Worm (Caenorhabditis elegans): ENCODE data around the gene Y43C5B.2.

Y43C5B.2 gene

ce11 chrIV:10342361-10342706 lies 9.8 kb downstream of the Y43C5B.2 start (continued):
- TF ChIP-seq dmd-6 (GFP tag; IDR thresholded peaks at IDR 0.05) (peak; percentile 79), dpl-1 (GFP tag; optimal IDR thresholded peaks at IDR 0.05) (no peak), ZK546.5 (tag; optimal IDR thresholded peaks at IDR 0.05) (no peak), egl-43 (GFP tag; IDR thresholded peaks at IDR 0.05) (0 out of 2 replicates have a peak, but pooled peaks have one; percentile 2), tra-1 (GFP tag; IDR thresholded peaks at IDR 0.05) (peak; percentile 47; the same call in 1 of the 2 replicates), aly-2 (tag; optimal IDR thresholded peaks at IDR 0.05) (no peak), egl-27 (tag; optimal IDR thresholded peaks at IDR 0.05) (no peak), spr-1 (tag; optimal IDR thresholded peaks at IDR 0.05) (no peak), lin-1 (GFP tag; IDR thresholded peaks at IDR 0.05) (0 out of 2 replicates have a peak, but pooled peaks have one; percentile 46), rbr-2 (tag; optimal IDR thresholded peaks at IDR 0.05) (no peak), lsy-2 (tag; optimal IDR thresholded peaks at IDR 0.05) (peak; percentile 18 to 51), Y48G9A.11 (GFP tag; IDR thresholded peaks at IDR 0.05) (no peak), lin-29 (GFP tag; IDR thresholded peaks at IDR 0.05) (no peak), mdl-1 (tag; optimal IDR thresholded peaks at IDR 0.05) (peak in 1 of 2 experiments; percentile 33), lin-13 (GFP tag; optimal IDR thresholded peaks at IDR 0.05) (peak; percentile 32), ztf-11 (tag; optimal IDR thresholded peaks at IDR 0.05) (no peak), mxl-2 (GFP tag; conservative IDR thresholded peaks at IDR 0.05) (no peak), zag-1 (tag; optimal IDR thresholded peaks at IDR 0.05) (no peak), D1046.2 (GFP tag; IDR thresholded peaks at IDR 0.05) (no peak), php-3 (GFP tag; IDR thresholded peaks at IDR 0.05) (peak; percentile 66; the same call in 1 of the 2 replicates), mdt-29 (GFP tag; IDR thresholded peaks at IDR 0.05) (no peak; the same call in 1 of the 2 replicates), lin-15B (tag; optimal IDR thresholded peaks at IDR 0.05) (no peak), ama-1 (optimal IDR thresholded peaks at IDR 0.05) (no peak), dmd-8 (GFP tag; IDR thresholded peaks at IDR 0.05) (no peak), cey-2 (tag; optimal IDR thresholded peaks at IDR 0.05; ENCODE audit: borderline replicate concordance, insufficient read depth) (peak; percentile 17), F10B5.3 (tag; optimal IDR thresholded peaks at IDR 0.05) (no peak), nhr-77 (tag; optimal IDR thresholded peaks at IDR 0.05) (peak; percentile 82), nhr-111 (GFP tag; optimal IDR thresholded peaks at IDR 0.05) (no peak), pha-4 (GFP tag; IDR thresholded peaks at IDR 0.05) (no peak), pha-4 (tag; optimal IDR thresholded peaks at IDR 0.05) (no peak), lin-38 (GFP tag; IDR thresholded peaks at IDR 0.05) (no peak), nhr-42 (GFP tag; IDR thresholded peaks at IDR 0.05) (no peak), nhr-41 (GFP tag; IDR thresholded peaks at IDR 0.05) (no peak), ceh-62 (tag; optimal IDR thresholded peaks at IDR 0.05) (no peak), nhr-76 (tag; optimal IDR thresholded peaks at IDR 0.05) (no peak), lir-3 (tag; optimal IDR thresholded peaks at IDR 0.05) (no peak), Y75B8A.6 (GFP tag; IDR thresholded peaks at IDR 0.05) (no peak), lim-7 (GFP tag; IDR thresholded peaks at IDR 0.05) (no peak), hif-1 (tag; optimal IDR thresholded peaks at IDR 0.05) (peak in 1 of 2 experiments; percentile 28), attf-4 (tag; optimal IDR thresholded peaks at IDR 0.05) (no peak), zfp-2 (tag; optimal IDR thresholded peaks at IDR 0.05) (no peak), daf-8 (GFP tag; IDR thresholded peaks at IDR 0.05) (no peak), daf-12 (tag; optimal IDR thresholded peaks at IDR 0.05) (no peak), nhr-102 (tag; optimal IDR thresholded peaks at IDR 0.05) (no peak), dmd-9 (GFP tag; IDR thresholded peaks at IDR 0.05) (no peak), daf-16 (GFP tag; optimal IDR thresholded peaks at IDR 0.05) (no peak), daf-16 (tag; optimal IDR thresholded peaks at IDR 0.05) (peak; percentile 52), F44E2.7 (GFP tag; IDR thresholded peaks at IDR 0.05) (no peak), nhr-11 (tag; optimal IDR thresholded peaks at IDR 0.05) (peak; percentile 94), ZK337.2 (GFP tag; IDR thresholded peaks at IDR 0.05) (no peak), tag-97 (GFP tag; IDR thresholded peaks at IDR 0.05) (no peak), hlh-30 (tag; optimal IDR thresholded peaks at IDR 0.05; ENCODE audit: insufficient read depth) (peak; percentile 60), set-16 (GFP tag; IDR thresholded peaks at IDR 0.05) (no peak)

Data from whole organism, L4 larva.